Fruit fly (Drosophila melanogaster): ENCODE measurements around the gene lectin-37Db.

DNA sequence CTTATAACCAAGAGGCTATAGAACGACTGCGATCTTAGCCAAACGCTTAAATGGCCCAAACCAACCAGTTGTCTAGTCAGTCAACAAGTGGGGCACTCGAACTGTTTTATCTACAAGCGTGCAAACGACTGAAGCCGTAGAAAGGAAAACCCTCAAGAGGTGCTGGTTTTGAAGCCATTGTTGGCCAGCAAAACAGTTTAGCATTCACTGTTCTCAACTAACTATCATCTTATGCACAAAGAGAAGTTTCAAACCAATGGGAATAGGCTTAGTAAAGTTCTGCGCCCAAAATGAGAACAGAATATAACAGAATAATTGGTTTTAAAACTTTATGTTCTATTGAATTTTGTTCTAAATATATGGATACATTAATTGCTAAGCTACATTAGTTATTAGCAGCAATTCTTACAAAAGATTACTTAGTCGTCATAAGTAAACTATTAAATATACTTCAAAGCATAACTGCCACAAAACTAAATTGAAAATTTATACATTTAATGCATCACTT lies 25.1 kb upstream of the lectin-37Db start, which contains the start of gene CG31798:
- TF ChIP-seq Sin3A (optimal IDR thresholded peaks at IDR 0.05) (no peak), h (optimal IDR thresholded peaks at IDR 0.05) (no peak)

All from Kc167 (cell line).